Worm (Caenorhabditis elegans) whole organism, mixed stage, embryonic: ENCODE data around the gene M176.4.

Experiments used
- bed-3 ChIP-seq: fragments of 200-800 bp; sonication (Bioruptor generic); optimal IDR thresholded peaks from 3 replicates; lab custom pipeline; 2018; ENCODE audit warnings: mild to moderate bottlenecking, missing genetic modification characterization, moderate library complexity, missing compliant biosample characterization
- blmp-1 ChIP-seq: fragments of 150-350 bp; optimal IDR thresholded peaks from 2 replicates; lab custom pipeline; 2014; ENCODE audit warnings: missing biosample characterization, missing genetic modification characterization
- ceh-43 ChIP-seq: fragments of 200-800 bp; sonication (Bioruptor generic); optimal IDR thresholded peaks from 2 replicates; lab custom pipeline; 2018; ENCODE audit warnings: mild to moderate bottlenecking, missing genetic modification characterization, moderate library complexity, missing compliant biosample characterization
- ceh-83 ChIP-seq: fragments of 200-800 bp; sonication (Bioruptor generic); optimal IDR thresholded peaks from 2 replicates; lab custom pipeline; 2018; ENCODE audit warnings: mild to moderate bottlenecking, missing genetic modification characterization, missing compliant biosample characterization
- ces-1 ChIP-seq: fragments of 150-350 bp; optimal IDR thresholded peaks from 2 replicates; lab custom pipeline; 2014; ENCODE audit warnings: missing biosample characterization, missing genetic modification reagents, missing genetic modification characterization
- cnd-1 ChIP-seq: fragments of 200-800 bp; sonication (Bioruptor generic); optimal IDR thresholded peaks from 2 replicates; lab custom pipeline; 2018; ENCODE audit warnings: mild to moderate bottlenecking, missing genetic modification characterization, missing compliant biosample characterization
- drap-1 ChIP-seq: fragments of 200-800 bp; sonication (Bioruptor generic); optimal IDR thresholded peaks from 3 replicates; lab custom pipeline; 2018; ENCODE audit warnings: mild to moderate bottlenecking, missing genetic modification characterization, missing compliant biosample characterization
- elt-1 ChIP-seq: sonication (generic microtip); optimal IDR thresholded peaks from 2 replicates; lab custom pipeline; 2017; ENCODE audit warnings: missing genetic modification characterization, mild to moderate bottlenecking, missing compliant biosample characterization, antibody characterized with exemption, moderate library complexity, borderline replicate concordance; ENCODE audit not compliant: insufficient read depth
- elt-3 ChIP-seq: fragments of 150-350 bp; optimal IDR thresholded peaks from 2 replicates; lab custom pipeline; 2014; ENCODE audit warnings: missing biosample characterization, missing genetic modification characterization
- flh-1 ChIP-seq: fragments of 200-800 bp; sonication (Bioruptor generic); optimal IDR thresholded peaks from 2 replicates; lab custom pipeline; 2018; ENCODE audit warnings: mild to moderate bottlenecking, missing genetic modification characterization, moderate library complexity, missing compliant biosample characterization
- ham-2 ChIP-seq: fragments of 200-800 bp; sonication (Bioruptor generic); optimal IDR thresholded peaks from 2 replicates; lab custom pipeline; 2018; ENCODE audit warnings: mild to moderate bottlenecking, missing genetic modification characterization, missing compliant biosample characterization
- lin-13 ChIP-seq: fragments of 150-350 bp; optimal IDR thresholded peaks from 2 replicates; lab custom pipeline; 2014; ENCODE audit warnings: missing biosample characterization, missing genetic modification characterization
- lin-32 ChIP-seq: fragments of 200-800 bp; sonication (Bioruptor generic); optimal IDR thresholded peaks from 2 replicates; lab custom pipeline; 2018; ENCODE audit warnings: mild to moderate bottlenecking, missing genetic modification characterization, missing compliant biosample characterization
- lsy-2 ChIP-seq: fragments of 150-350 bp; optimal IDR thresholded peaks from 2 replicates; lab custom pipeline; 2014; ENCODE audit warnings: missing biosample characterization, missing genetic modification characterization
- mab-5 ChIP-seq: fragments of 150-350 bp; optimal IDR thresholded peaks from 2 replicates; lab custom pipeline; 2014; ENCODE audit warnings: missing biosample characterization, missing genetic modification characterization
- mep-1 ChIP-seq: fragments of 150-350 bp; optimal IDR thresholded peaks from 2 replicates; lab custom pipeline; 2017; ENCODE audit warnings: missing biosample characterization, missing genetic modification reagents, missing genetic modification characterization, inconsistent platforms
- nhr-12 ChIP-seq: fragments of 150-350 bp; optimal IDR thresholded peaks from 2 replicates; lab custom pipeline; 2014; ENCODE audit warnings: missing biosample characterization, missing genetic modification characterization
- nhr-2 ChIP-seq: fragments of 150-350 bp; optimal IDR thresholded peaks from 2 replicates; lab custom pipeline; 2014; ENCODE audit warnings: missing biosample characterization, missing genetic modification characterization
- nhr-237 ChIP-seq: fragments of 150-350 bp; optimal IDR thresholded peaks from 2 replicates; lab custom pipeline; 2014; ENCODE audit warnings: missing biosample characterization, missing genetic modification characterization
- nhr-28 ChIP-seq: fragments of 150-350 bp; optimal IDR thresholded peaks from 2 replicates; lab custom pipeline; 2014; ENCODE audit warnings: missing biosample characterization, missing genetic modification characterization
- pha-4 ChIP-seq: fragments of 150-350 bp; optimal IDR thresholded peaks from 2 replicates; lab custom pipeline; 2018; ENCODE audit warnings: missing biosample characterization, missing genetic modification reagents, missing genetic modification characterization
- sem-2 ChIP-seq: fragments of 200-800 bp; sonication (Bioruptor generic); optimal IDR thresholded peaks from 2 replicates; lab custom pipeline; 2018; ENCODE audit warnings: mild to moderate bottlenecking, missing genetic modification characterization, missing compliant biosample characterization
- snpc-4 ChIP-seq: fragments of 150-350 bp; optimal IDR thresholded peaks from 2 replicates; lab custom pipeline; 2014; ENCODE audit warnings: missing biosample characterization, missing genetic modification characterization
- sptf-1 ChIP-seq: sonication (generic microtip); optimal IDR thresholded peaks from 2 replicates; lab custom pipeline; 2017; ENCODE audit warnings: mild to moderate bottlenecking, missing genetic modification characterization, moderate library complexity, missing compliant biosample characterization
- tbx-8 ChIP-seq: fragments of 200-800 bp; sonication (Bioruptor generic); optimal IDR thresholded peaks from 2 replicates; lab custom pipeline; 2018; ENCODE audit warnings: mild to moderate bottlenecking, missing genetic modification characterization, moderate library complexity, missing compliant biosample characterization
- unc-120 ChIP-seq: sonication (generic microtip); optimal IDR thresholded peaks from 2 replicates; lab custom pipeline; 2017; ENCODE audit warnings: missing genetic modification characterization, missing compliant biosample characterization; ENCODE audit not compliant: poor library complexity, severe bottlenecking
- unc-39 ChIP-seq: fragments of 150-350 bp; optimal IDR thresholded peaks from 2 replicates; lab custom pipeline; 2014; ENCODE audit warnings: missing biosample characterization, missing genetic modification characterization
- unc-62 ChIP-seq: fragments of 150-350 bp; optimal IDR thresholded peaks from 2 replicates; lab custom pipeline; 2014; ENCODE audit warnings: missing biosample characterization, missing genetic modification reagents, missing genetic modification characterization
- zip-8 ChIP-seq: fragments of 150-350 bp; optimal IDR thresholded peaks from 2 replicates; lab custom pipeline; 2014; ENCODE audit warnings: missing biosample characterization, missing genetic modification characterization
- ztf-11 ChIP-seq: fragments of 150-350 bp; optimal IDR thresholded peaks from 2 replicates; lab custom pipeline; 2014; ENCODE audit warnings: missing biosample characterization, missing genetic modification characterization

The M176.4 gene

ce11 chrII:9416381-9417276, 1.5 kb upstream of the M176.4 start, which contains the start of the genes gss-1 and chch-3:
Gene gss-1 (minus strand): TSS chrII:9416431.
Gene chch-3 (plus strand): TSS chrII:9417013.
- TF ChIP-seq ceh-83 (no peak), lsy-2 (tag; lab: Kevin White, UChicago) (peak; percentile 38), nhr-28 (no peak), lin-13 (tag; lab: Kevin White, UChicago) (peak; percentile 27), mep-1 (peak; percentile 68), ham-2 (GFP tag; lab: Kevin White, UChicago) (peak; percentile 39)
- TF ChIP-seq, all 35 proteins: peak for 4

DNA sequence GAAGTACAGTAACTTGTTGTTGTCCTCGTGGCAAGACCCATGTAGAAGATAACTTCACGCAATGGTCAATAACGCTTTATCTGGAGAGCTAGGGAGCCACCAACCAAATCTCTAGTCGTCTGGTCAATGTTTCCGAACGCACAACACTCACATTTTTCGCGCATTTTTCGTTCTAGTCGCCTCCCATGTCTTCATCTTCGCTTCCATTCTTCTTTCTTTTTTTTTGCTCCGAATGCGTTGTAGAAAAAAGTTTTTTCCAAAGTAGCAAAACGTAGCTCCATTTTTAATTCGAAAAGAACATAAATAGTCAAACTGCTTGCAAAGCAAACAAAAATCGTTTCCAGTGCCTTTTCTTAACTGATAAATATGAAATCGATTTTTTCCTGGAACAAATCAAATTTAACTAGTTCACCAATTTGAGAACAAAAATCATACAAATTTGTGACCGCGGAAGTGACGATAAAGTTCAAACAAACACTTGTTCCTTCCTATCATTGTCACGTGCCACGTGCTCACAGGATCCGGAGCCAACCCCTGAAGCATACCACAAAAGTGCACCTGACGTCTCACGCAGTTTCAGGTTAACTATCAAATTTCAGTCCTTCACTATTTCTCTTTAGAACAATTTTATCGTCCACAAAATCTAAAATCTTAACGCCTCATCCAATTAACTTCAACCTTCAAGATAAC, 823 bp downstream of the M176.4 start:
- TF ChIP-seq mep-1 (no peak), cnd-1 (no peak), flh-1 (GFP tag; lab: Kevin White, UChicago) (no peak), zip-8 (tag; lab: Kevin White, UChicago) (no peak), lin-32 (GFP tag; lab: Kevin White, UChicago) (no peak), elt-3 (tag; lab: Kevin White, UChicago) (no peak), unc-62 (GFP tag; lab: Kevin White, UChicago) (no peak), unc-39 (tag; lab: Kevin White, UChicago) (no peak), nhr-237 (tag; lab: Kevin White, UChicago) (no peak), sptf-1 (tag; lab: Kevin White, UChicago) (no peak), nhr-12 (tag; lab: Kevin White, UChicago) (no peak), lsy-2 (tag; lab: Kevin White, UChicago) (no peak), ham-2 (GFP tag; lab: Kevin White, UChicago) (no peak), pha-4 (tag; lab: Kevin White, UChicago) (no peak), sem-2 (GFP tag; lab: Kevin White, UChicago) (no peak), ces-1 (GFP tag; lab: Kevin White, UChicago) (no peak)

DNA sequence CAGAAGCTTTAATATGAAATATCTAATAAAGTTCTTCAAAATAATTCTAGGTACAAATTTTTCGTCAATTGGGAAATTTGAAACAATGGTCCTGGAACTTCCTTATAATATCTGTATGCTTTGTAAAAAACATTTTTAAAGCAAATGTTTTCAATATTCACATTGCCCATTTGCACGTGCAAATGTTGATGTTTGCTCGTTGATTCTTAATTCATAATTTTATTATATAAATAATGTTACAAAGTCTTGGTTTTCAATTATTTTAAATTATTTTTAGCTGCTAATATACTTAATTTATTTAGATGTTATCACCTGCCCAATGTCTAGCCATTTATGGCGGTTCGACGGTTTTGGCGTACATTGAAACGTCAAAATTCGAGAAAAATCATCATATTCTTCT, 3.8 kb downstream of the M176.4 start, which contains the start of gene M176.11:
TSS of gene M176.11 (plus strand) at position 301 of the 400 bp plus-strand sequence.
- no peak for TF ChIP-seq sptf-1 (tag; lab: Kevin White, UChicago)
- no peak for TF ChIP-seq flh-1 (GFP tag; lab: Kevin White, UChicago)
- TF ChIP-seq snpc-4, result no peak
- TF ChIP-seq nhr-12 (tag; lab: Kevin White, UChicago), result no peak
- TF ChIP-seq ceh-83, result no peak
- no peak for TF ChIP-seq pha-4 (tag; lab: Kevin White, UChicago)
- no peak for TF ChIP-seq lin-32 (GFP tag; lab: Kevin White, UChicago)
- no peak for TF ChIP-seq nhr-2 (tag; lab: Kevin White, UChicago)
- no peak for TF ChIP-seq zip-8 (tag; lab: Kevin White, UChicago)
- TF ChIP-seq tbx-8 (GFP tag; lab: Kevin White, UChicago), result no peak
- no peak for TF ChIP-seq drap-1 (GFP tag; lab: Kevin White, UChicago)
- TF ChIP-seq, all 35 proteins: peak for 0

DNA sequence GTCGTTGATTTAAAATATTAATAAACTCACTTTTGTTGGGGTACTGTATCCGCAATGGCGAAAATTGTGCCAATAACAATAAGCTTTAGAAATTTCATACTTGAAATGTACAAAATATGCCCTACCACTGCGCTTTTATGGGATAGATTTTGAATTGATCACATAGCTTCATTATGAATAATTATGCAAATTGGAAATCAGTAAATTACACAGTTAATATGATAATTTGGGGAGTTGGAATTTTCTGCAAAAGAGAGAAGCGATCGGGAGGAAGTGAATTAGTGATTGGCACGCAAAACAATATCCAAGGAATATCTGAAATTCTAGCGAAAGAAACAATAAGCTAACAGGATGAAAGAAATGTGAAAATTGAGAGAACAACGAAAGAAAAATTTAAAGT, 7.9 kb downstream of the M176.4 start, which contains the start of gene M176.10:
TSS of gene M176.10 (minus strand) at position 101 of the 400 bp plus-strand sequence.
- no peak for TF ChIP-seq sem-2 (GFP tag; lab: Kevin White, UChicago)
- TF ChIP-seq, all 35 proteins: peak for 0

DNA sequence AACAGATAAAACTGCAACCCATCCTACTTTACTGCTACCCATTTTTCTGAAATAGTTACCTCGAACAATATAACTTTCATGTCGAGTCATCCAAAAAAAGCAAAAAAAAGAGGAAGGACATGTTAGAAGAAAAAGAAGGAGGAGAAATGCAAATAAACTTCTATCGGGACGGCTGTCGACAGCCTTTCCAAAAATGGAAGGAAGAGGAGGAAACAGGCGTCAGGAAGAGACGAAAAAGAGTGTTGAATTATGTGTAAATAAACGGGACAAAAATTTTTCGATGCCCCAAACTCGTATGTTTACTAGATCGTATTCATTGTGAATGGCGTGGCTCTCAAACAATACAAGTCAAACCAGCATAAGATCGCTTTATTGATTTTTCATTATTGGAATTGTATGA, 9.5 kb downstream of the M176.4 start, which contains the start of gene M176.5:
TSS of gene M176.5 (minus strand) at position 101 of the 400 bp plus-strand sequence.
- TF ChIP-seq ztf-11 (tag; lab: Kevin White, UChicago), result no peak
- no peak for TF ChIP-seq ceh-43 (GFP tag; lab: Kevin White, UChicago)
- no peak for TF ChIP-seq elt-1
- TF ChIP-seq elt-3 (tag; lab: Kevin White, UChicago), result no peak
- TF ChIP-seq snpc-4, result no peak
- TF ChIP-seq cnd-1, result no peak
- TF ChIP-seq bed-3 (GFP tag; lab: Kevin White, UChicago), result no peak
- no peak for TF ChIP-seq mab-5 (tag; lab: Kevin White, UChicago)
- TF ChIP-seq ham-2 (GFP tag; lab: Kevin White, UChicago), result no peak
- TF ChIP-seq nhr-28, result no peak
- TF ChIP-seq tbx-8 (GFP tag; lab: Kevin White, UChicago), result no peak
- no peak for TF ChIP-seq blmp-1 (tag; lab: Kevin White, UChicago)
- TF ChIP-seq flh-1 (GFP tag; lab: Kevin White, UChicago), result no peak
- no peak for TF ChIP-seq unc-120
- TF ChIP-seq, all 35 proteins: peak for 0
